Worm (Caenorhabditis elegans) whole organism, L2 larva: ENCODE measurements around the gene fbxb-65.

ENCODE experiments used
- ceh-82 ChIP-seq: fragments of 150-350 bp; optimal IDR thresholded peaks from 2 replicates; lab custom pipeline; 2014; ENCODE audit warnings: missing biosample characterization, missing genetic modification characterization
- gmeb-1 ChIP-seq: fragments of 150-350 bp; optimal IDR thresholded peaks from 2 replicates; lab custom pipeline; 2014; ENCODE audit warnings: missing biosample characterization, missing genetic modification characterization
- lsy-2 ChIP-seq, 2 experiments: fragments of 150-350 bp in 1 of 2; sonication (generic microtip) in 1 of 2; optimal IDR thresholded peaks; 2 replicates each; lab custom pipeline; 2014 to 2017; ENCODE audit warnings: missing biosample characterization in 2 of 2, missing genetic modification characterization in 2 of 2
- nhr-23 ChIP-seq: fragments of 150-350 bp; optimal IDR thresholded peaks from 2 replicates; lab custom pipeline; 2014; ENCODE audit warnings: missing biosample characterization, missing genetic modification reagents, missing genetic modification characterization
- nhr-77 ChIP-seq: fragments of 150-350 bp; optimal IDR thresholded peaks from 2 replicates; lab custom pipeline; 2014; ENCODE audit warnings: missing biosample characterization, missing genetic modification characterization
- unc-39 ChIP-seq: fragments of 150-350 bp; optimal IDR thresholded peaks from 2 replicates; lab custom pipeline; 2014; ENCODE audit warnings: missing biosample characterization, missing genetic modification characterization
- unc-62 ChIP-seq: fragments of 150-350 bp; optimal IDR thresholded peaks from 2 replicates; lab custom pipeline; 2014; ENCODE audit warnings: missing biosample characterization, missing genetic modification reagents, missing genetic modification characterization
- zag-1 ChIP-seq: fragments of 150-350 bp; optimal IDR thresholded peaks from 2 replicates; lab custom pipeline; 2014; ENCODE audit warnings: missing biosample characterization, missing genetic modification characterization
- ztf-11 ChIP-seq: sonication (generic microtip); optimal IDR thresholded peaks from 2 replicates; lab custom pipeline; 2017; ENCODE audit warnings: missing biosample characterization, missing genetic modification characterization

DNA sequence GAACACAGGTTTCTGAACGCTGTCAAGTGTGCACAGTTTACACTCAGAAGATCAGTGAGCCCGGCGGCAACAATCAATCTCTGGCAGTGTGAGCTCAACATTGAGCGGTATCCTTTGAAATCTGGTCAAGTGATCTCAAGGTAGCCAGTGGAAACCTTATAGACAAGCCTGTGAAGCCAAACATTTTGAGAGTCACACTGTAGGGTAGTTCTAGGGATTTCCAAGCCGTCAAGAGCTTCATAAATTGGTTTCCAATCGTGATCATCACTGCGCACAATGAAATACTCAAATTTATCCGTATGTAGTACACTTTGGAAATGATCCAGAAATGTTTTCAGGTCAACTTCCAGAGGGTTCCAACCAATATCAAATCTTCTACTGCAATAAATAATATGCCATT lies 22.5 kb upstream of the fbxb-65 start, which contains the start of gene F55C9.15:
- TF ChIP-seq nhr-23 (tag; lab: Kevin White, UChicago) (no peak), unc-62 (GFP tag; lab: Kevin White, UChicago) (no peak), ztf-11 (tag; lab: Kevin White, UChicago) (no peak), gmeb-1 (tag; lab: Kevin White, UChicago) (no peak), lsy-2 (tag; optimal IDR thresholded peaks at IDR 0.05; lab: Kevin White, UChicago) (no peak), nhr-77 (tag; lab: Kevin White, UChicago) (no peak), ceh-82 (tag; lab: Kevin White, UChicago) (no peak), zag-1 (tag; lab: Kevin White, UChicago) (no peak), unc-39 (tag; lab: Kevin White, UChicago) (no peak)
